Fruit fly (Drosophila melanogaster): ENCODE data around the gene COX5BL.

- TF ChIP-seq Sry-β (GFP tag; optimal IDR thresholded peaks at IDR 0.05): no peak
- no peak for TF ChIP-seq mld (GFP tag; IDR thresholded peaks at IDR 0.05; ENCODE audit: partially characterized antibody)
- TF ChIP-seq gce (GFP tag; IDR thresholded peaks at IDR 0.05): no peak
- no peak for TF ChIP-seq sc (optimal IDR thresholded peaks at IDR 0.05)
- no peak for TF ChIP-seq sc (GFP tag; optimal IDR thresholded peaks at IDR 0.05)
- TF ChIP-seq CkIIα-i1 (GFP tag; IDR thresholded peaks at IDR 0.05): no peak
- no peak for TF ChIP-seq Vsx1 (GFP tag; optimal IDR thresholded peaks at IDR 0.05)
- TF ChIP-seq gt (GFP tag; IDR thresholded peaks at IDR 0.05): no peak
- TF ChIP-seq CG34224 (GFP tag; IDR thresholded peaks at IDR 0.05; ENCODE audit: partially characterized antibody): no peak
- no peak for TF ChIP-seq aop (GFP tag; IDR thresholded peaks at IDR 0.05)
- no peak for TF ChIP-seq bsh (GFP tag; optimal IDR thresholded peaks at IDR 0.05)
- TF ChIP-seq slou (GFP tag; optimal IDR thresholded peaks at IDR 0.05): no peak
These were observed 11.3 kb upstream of the COX5BL start for dm6 chr2L:6547978-6548377.
